Fruit fly (Drosophila melanogaster) whole organism, embryonic: ENCODE measurements around the gene CG1233.

Source experiments
- CG10147 ChIP-seq: fragments of 200-800 bp; sonication (Bioruptor generic); optimal IDR thresholded peaks from 2 replicates; lab custom pipeline; 2019; ENCODE audit warnings: missing biosample characterization, mild to moderate bottlenecking, missing genetic modification characterization, moderate library complexity
- CG2875 ChIP-seq: fragments of 200-800 bp; sonication (Bioruptor generic); optimal IDR thresholded peaks from 2 replicates; lab custom pipeline; 2017; ENCODE audit warnings: missing biosample characterization, mild to moderate bottlenecking, missing genetic modification characterization, missing genetic modification reagents
- CG6765 ChIP-seq: fragments of 200-800 bp; sonication (Bioruptor generic); optimal IDR thresholded peaks from 3 replicates; lab custom pipeline; 2017; ENCODE audit warnings: missing biosample characterization, mild to moderate bottlenecking, missing genetic modification characterization

DNA sequence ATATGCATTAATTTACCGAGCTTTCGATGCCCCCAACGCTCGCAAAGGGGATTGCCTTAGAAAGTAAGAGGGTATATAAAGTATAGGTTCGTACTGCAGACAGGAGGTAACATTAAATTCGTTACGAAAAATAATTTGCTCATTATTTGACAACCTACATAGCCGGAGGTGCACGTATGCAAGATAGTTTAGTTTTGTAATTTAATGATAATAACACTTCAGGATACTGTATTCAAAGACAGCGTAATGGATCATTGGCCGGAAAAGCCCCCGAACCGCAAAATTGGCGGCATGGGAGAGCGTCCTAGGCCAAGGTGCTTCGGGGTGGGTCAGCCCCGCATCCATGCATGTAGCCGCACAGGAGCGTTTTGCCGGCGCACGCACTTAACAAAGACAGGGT, 48.9 kb upstream of the CG1233 start:
- no peak for TF ChIP-seq CG2875
- TF ChIP-seq CG10147 (GFP tag; lab: Kevin White, UChicago), result no peak
- TF ChIP-seq CG6765 (GFP tag; lab: Kevin White, UChicago), result no peak
